Worm (Caenorhabditis elegans) whole organism, L4 larva: ENCODE data around the gene nspc-20.

Source experiments
- F26F4.8 ChIP-seq: fragments of 200-800 bp; sonication (Bioruptor generic); conservative IDR thresholded peaks from 2 replicates; pipeline ENCODE4 v1.3.6; 2022; ENCODE audit warnings: missing genetic modification characterization, missing compliant biosample characterization
- F37D6.2 ChIP-seq: sonication (generic microtip); optimal IDR thresholded peaks from 2 replicates; lab custom pipeline; 2016; ENCODE audit warnings: mild to moderate bottlenecking, missing genetic modification characterization, missing compliant biosample characterization
- R02D3.7 ChIP-seq: fragments of 150-350 bp; sonication (generic microtip); optimal IDR thresholded peaks from 3 replicates; lab custom pipeline; 2014; ENCODE audit warnings: missing biosample characterization, missing genetic modification characterization
- T26A8.4 ChIP-seq: fragments of 200-800 bp; sonication (Bioruptor generic); IDR thresholded peaks from 2 replicates; pipeline ENCODE4 v1.3.6; 2022; ENCODE audit warnings: missing genetic modification characterization, missing compliant biosample characterization
- Y48G9A.11 ChIP-seq: fragments of 200-800 bp; sonication (Bioruptor generic); IDR thresholded peaks from 2 replicates; pipeline ENCODE4 v1.3.6; 2022; ENCODE audit warnings: missing genetic modification reagents, missing genetic modification characterization, missing compliant biosample characterization
- Y5F2A.4 ChIP-seq: fragments of 200-800 bp; sonication (Bioruptor generic); optimal IDR thresholded peaks from 2 replicates; lab custom pipeline; 2018; ENCODE audit warnings: mild to moderate bottlenecking, missing genetic modification characterization, missing compliant biosample characterization
- aly-2 ChIP-seq: sonication (generic microtip); optimal IDR thresholded peaks from 2 replicates; lab custom pipeline; 2018; ENCODE audit warnings: missing biosample characterization, missing genetic modification characterization
- ama-1 ChIP-seq: fragments of 150-350 bp; optimal IDR thresholded peaks from 2 replicates; lab custom pipeline; 2014; ENCODE audit warnings: inconsistent platforms, mixed read lengths
- ceh-20 ChIP-seq: fragments of 200-800 bp; sonication (Bioruptor generic); IDR thresholded peaks from 2 replicates; pipeline ENCODE4 v1.3.6; 2022; ENCODE audit warnings: missing genetic modification reagents, missing genetic modification characterization, missing compliant biosample characterization
- ceh-44 ChIP-seq: fragments of 200-800 bp; sonication (Bioruptor generic); IDR thresholded peaks from 2 replicates; pipeline ENCODE4 v1.3.6; 2022; ENCODE audit warnings: missing genetic modification reagents, missing genetic modification characterization, missing compliant biosample characterization
- ceh-62 ChIP-seq: sonication (generic microtip); optimal IDR thresholded peaks from 2 replicates; lab custom pipeline; 2017; ENCODE audit warnings: missing biosample characterization, missing genetic modification characterization
- cey-2 ChIP-seq: sonication (generic microtip); optimal IDR thresholded peaks from 3 replicates; lab custom pipeline; 2017; ENCODE audit warnings: missing genetic modification characterization, mild to moderate bottlenecking, missing compliant biosample characterization, antibody characterized with exemption, borderline replicate concordance; ENCODE audit not compliant: insufficient read depth
- daf-16 ChIP-seq, 3 experiments: sonication (generic microtip); optimal IDR thresholded peaks; 2 replicates each; lab custom pipeline; 2016 to 2017; ENCODE audit warnings: missing genetic modification characterization in 3 of 3, missing genetic modification reagents in 3 of 3, mild to moderate bottlenecking in 2 of 3, missing compliant biosample characterization in 2 of 3, missing biosample characterization in 1 of 3, moderate library complexity in 1 of 3
- daf-19 ChIP-seq: fragments of 200-800 bp; sonication (Bioruptor generic); conservative IDR thresholded peaks from 2 replicates; pipeline ENCODE4 v1.3.6; 2022; ENCODE audit warnings: missing genetic modification characterization, missing compliant biosample characterization
- daf-8 ChIP-seq: fragments of 200-800 bp; sonication (Bioruptor generic); IDR thresholded peaks from 2 replicates; pipeline ENCODE4 v1.3.6; 2022; ENCODE audit warnings: missing genetic modification characterization, missing compliant biosample characterization
- dmd-6 ChIP-seq: fragments of 200-800 bp; sonication (Bioruptor generic); IDR thresholded peaks from 2 replicates; pipeline ENCODE4 v1.3.6; 2022; ENCODE audit warnings: missing genetic modification reagents, missing genetic modification characterization, missing compliant biosample characterization
- dmd-8 ChIP-seq: fragments of 200-800 bp; sonication (Bioruptor generic); IDR thresholded peaks from 2 replicates; pipeline ENCODE4 v1.3.6; 2022; ENCODE audit warnings: missing genetic modification characterization, missing compliant biosample characterization
- dmd-9 ChIP-seq: fragments of 200-800 bp; sonication (Bioruptor generic); IDR thresholded peaks from 2 replicates; pipeline ENCODE4 v1.3.6; 2022; ENCODE audit warnings: missing genetic modification reagents, missing genetic modification characterization, missing compliant biosample characterization
- dve-1 ChIP-seq: sonication (generic microtip); optimal IDR thresholded peaks from 2 replicates; lab custom pipeline; 2017; ENCODE audit warnings: antibody characterized with exemption, mild to moderate bottlenecking, missing genetic modification characterization, missing compliant biosample characterization; ENCODE audit not compliant: insufficient read depth
- egl-27 ChIP-seq: sonication (generic microtip); optimal IDR thresholded peaks from 3 replicates; lab custom pipeline; 2017; ENCODE audit warnings: missing biosample characterization, missing genetic modification reagents, missing genetic modification characterization
- egl-43 ChIP-seq: fragments of 200-800 bp; sonication (Bioruptor generic); IDR thresholded peaks from 2 replicates; pipeline ENCODE4 v1.3.6; 2022; ENCODE audit warnings: missing genetic modification reagents, missing genetic modification characterization, missing compliant biosample characterization
- fkh-10 ChIP-seq: fragments of 150-350 bp; optimal IDR thresholded peaks from 2 replicates; lab custom pipeline; 2014; ENCODE audit warnings: missing biosample characterization, missing genetic modification reagents, missing genetic modification characterization
- fos-1 ChIP-seq: fragments of 150-350 bp; optimal IDR thresholded peaks from 2 replicates; lab custom pipeline; 2014; ENCODE audit warnings: missing biosample characterization, missing genetic modification characterization
- hlh-30 ChIP-seq: sonication (generic microtip); optimal IDR thresholded peaks from 2 replicates; lab custom pipeline; 2017; ENCODE audit warnings: antibody characterized with exemption, mild to moderate bottlenecking, missing genetic modification characterization, missing compliant biosample characterization; ENCODE audit not compliant: insufficient read depth
- hmg-1.1 ChIP-seq: fragments of 200-800 bp; sonication (Bioruptor generic); IDR thresholded peaks from 2 replicates; pipeline ENCODE4 v1.3.6; 2022; ENCODE audit warnings: missing genetic modification reagents, missing genetic modification characterization, missing compliant biosample characterization
- lim-7 ChIP-seq: fragments of 200-800 bp; sonication (Bioruptor generic); IDR thresholded peaks from 2 replicates; pipeline ENCODE4 v1.3.6; 2022; ENCODE audit warnings: missing genetic modification characterization, missing compliant biosample characterization
- lin-15B ChIP-seq: fragments of 150-350 bp; sonication (generic microtip); optimal IDR thresholded peaks from 3 replicates; lab custom pipeline; 2014; ENCODE audit warnings: missing biosample characterization, missing genetic modification characterization
- lin-29 ChIP-seq: fragments of 200-800 bp; sonication (Bioruptor generic); IDR thresholded peaks from 2 replicates; pipeline ENCODE4 v1.3.6; 2022; ENCODE audit warnings: missing genetic modification reagents, missing genetic modification characterization, missing compliant biosample characterization
- lir-3 ChIP-seq: sonication (generic microtip); optimal IDR thresholded peaks from 2 replicates; lab custom pipeline; 2016; ENCODE audit warnings: mild to moderate bottlenecking, missing genetic modification characterization, missing compliant biosample characterization
- lsy-2 ChIP-seq, 2 experiments: fragments of 150-350 bp in 1 of 2; sonication (generic microtip) in 1 of 2; optimal IDR thresholded peaks; 2 replicates each; lab custom pipeline; 2014 to 2017; ENCODE audit warnings: missing biosample characterization in 2 of 2, missing genetic modification characterization in 2 of 2
- madf-9 ChIP-seq: fragments of 200-800 bp; sonication (Bioruptor generic); conservative IDR thresholded peaks from 2 replicates; pipeline ENCODE4 v1.3.6; 2022; ENCODE audit warnings: missing genetic modification reagents, missing genetic modification characterization, missing compliant biosample characterization
- mdt-29 ChIP-seq: fragments of 200-800 bp; sonication (Bioruptor generic); IDR thresholded peaks from 2 replicates; pipeline ENCODE4 v1.3.6; 2022; ENCODE audit warnings: missing genetic modification reagents, missing genetic modification characterization, missing compliant biosample characterization
- mep-1 ChIP-seq: fragments of 150-350 bp; sonication (generic microtip); optimal IDR thresholded peaks from 3 replicates; lab custom pipeline; 2014; ENCODE audit warnings: missing biosample characterization, missing genetic modification characterization
- nhr-10 ChIP-seq: fragments of 150-350 bp; optimal IDR thresholded peaks from 2 replicates; lab custom pipeline; 2014; ENCODE audit warnings: missing biosample characterization, missing genetic modification characterization
- nhr-11 ChIP-seq: fragments of 150-350 bp; optimal IDR thresholded peaks from 2 replicates; lab custom pipeline; 2014; ENCODE audit warnings: missing biosample characterization, missing genetic modification characterization
- nhr-237 ChIP-seq: sonication (generic microtip); optimal IDR thresholded peaks from 2 replicates; lab custom pipeline; 2017; ENCODE audit warnings: missing biosample characterization, missing genetic modification characterization
- nhr-25 ChIP-seq: sonication (generic microtip); optimal IDR thresholded peaks from 2 replicates; lab custom pipeline; 2017; ENCODE audit warnings: missing genetic modification characterization, mild to moderate bottlenecking, missing compliant biosample characterization, antibody characterized with exemption, moderate library complexity, borderline replicate concordance; ENCODE audit not compliant: insufficient read depth
- nhr-28 ChIP-seq: fragments of 150-350 bp; optimal IDR thresholded peaks from 2 replicates; lab custom pipeline; 2014; ENCODE audit warnings: missing biosample characterization, missing genetic modification characterization
- nhr-6 ChIP-seq: fragments of 150-350 bp; optimal IDR thresholded peaks from 2 replicates; lab custom pipeline; 2014; ENCODE audit warnings: missing biosample characterization, missing genetic modification characterization
- nhr-76 ChIP-seq: fragments of 150-350 bp; optimal IDR thresholded peaks from 2 replicates; lab custom pipeline; 2014; ENCODE audit warnings: missing biosample characterization, missing genetic modification characterization
- pqm-1 ChIP-seq: sonication (generic microtip); optimal IDR thresholded peaks from 2 replicates; lab custom pipeline; 2017; ENCODE audit warnings: missing biosample characterization, missing genetic modification characterization
- rbr-2 ChIP-seq: sonication (generic microtip); optimal IDR thresholded peaks from 2 replicates; lab custom pipeline; 2016; ENCODE audit warnings: missing genotype, missing genetic modification characterization, missing compliant biosample characterization
- sdz-12 ChIP-seq: fragments of 200-800 bp; sonication (Bioruptor generic); optimal IDR thresholded peaks from 2 replicates; lab custom pipeline; 2018; ENCODE audit warnings: mild to moderate bottlenecking, missing genetic modification characterization, missing compliant biosample characterization
- skn-1 ChIP-seq: fragments of 150-350 bp; optimal IDR thresholded peaks from 2 replicates; lab custom pipeline; 2014; ENCODE audit warnings: missing biosample characterization, missing genetic modification characterization
- snpc-1.2 ChIP-seq: fragments of 200-800 bp; sonication (Bioruptor generic); IDR thresholded peaks from 2 replicates; pipeline ENCODE4 v1.3.6; 2022; ENCODE audit warnings: missing genetic modification reagents, missing genetic modification characterization, missing compliant biosample characterization
- spr-3 ChIP-seq: fragments of 200-800 bp; sonication (Bioruptor generic); optimal IDR thresholded peaks from 2 replicates; lab custom pipeline; 2018; ENCODE audit warnings: mild to moderate bottlenecking, missing genetic modification characterization, missing compliant biosample characterization
- tag-97 ChIP-seq: fragments of 200-800 bp; sonication (Bioruptor generic); IDR thresholded peaks from 2 replicates; pipeline ENCODE4 v1.3.6; 2022; ENCODE audit warnings: missing genetic modification characterization, missing compliant biosample characterization
- unc-130 ChIP-seq: sonication (generic microtip); optimal IDR thresholded peaks from 2 replicates; lab custom pipeline; 2016; ENCODE audit warnings: missing genetic modification reagents, missing genetic modification characterization, missing compliant biosample characterization
- vab-7 ChIP-seq: fragments of 200-800 bp; sonication (Bioruptor generic); IDR thresholded peaks from 2 replicates; pipeline ENCODE4 v1.3.6; 2022; ENCODE audit warnings: missing genetic modification reagents, missing genetic modification characterization, missing compliant biosample characterization
- zfp-3 ChIP-seq: fragments of 200-800 bp; sonication (Bioruptor generic); conservative IDR thresholded peaks from 2 replicates; pipeline ENCODE4 v1.3.6; 2022; ENCODE audit warnings: missing genetic modification reagents, missing genetic modification characterization, missing compliant biosample characterization
- zip-11 ChIP-seq: fragments of 200-800 bp; sonication (Bioruptor generic); IDR thresholded peaks from 2 replicates; pipeline ENCODE4 v1.3.6; 2022; ENCODE audit warnings: missing genetic modification characterization, missing compliant biosample characterization

Gene nspc-20

DNA sequence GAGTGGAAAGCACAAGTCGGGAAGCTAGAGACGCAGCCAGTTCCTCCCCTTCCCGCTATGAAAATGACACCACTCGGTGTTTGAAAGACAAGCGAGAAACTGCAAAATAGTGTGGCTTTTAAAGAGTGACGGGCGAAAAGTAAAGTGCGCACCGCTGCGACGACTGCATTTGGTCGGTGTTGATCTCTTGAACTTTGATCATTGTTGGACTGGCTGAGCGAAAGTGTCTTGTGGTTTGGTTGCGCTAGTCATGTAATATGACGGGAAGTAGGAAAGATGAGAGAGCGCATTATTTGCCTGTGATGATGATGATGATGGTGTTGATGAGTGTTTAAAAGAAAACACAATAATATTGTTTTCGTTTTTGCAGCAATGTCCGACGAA is 30.3 kb upstream of the nspc-20 start (continued):
- TF ChIP-seq dve-1 (tag; lab: Kevin White, UChicago) = peak; percentile 98
- TF ChIP-seq nhr-6 = peak; percentile 82
- 0 out of 2 replicates have a peak, but pooled peaks have one; percentile 39 for TF ChIP-seq zfp-3 (GFP tag; lab: Robert Waterston, UW)
- no peak for TF ChIP-seq tag-97 (GFP tag; lab: Robert Waterston, UW)
- peak; percentile 75 to 79 for TF ChIP-seq lsy-2 (tag; optimal IDR thresholded peaks at IDR 0.05; lab: Kevin White, UChicago)
- TF ChIP-seq Y48G9A.11 (GFP tag; lab: Robert Waterston, UW) = no peak
- no peak for TF ChIP-seq snpc-1.2 (GFP tag; lab: Robert Waterston, UW)
- TF ChIP-seq F26F4.8 (GFP tag; lab: Robert Waterston, UW) = no peak
- peak; percentile 43; the same call in 1 of the 2 replicates for TF ChIP-seq dmd-9 (GFP tag; lab: Robert Waterston, UW)
- no peak for TF ChIP-seq lin-15B (tag; lab: Kevin White, UChicago)
- no peak for TF ChIP-seq R02D3.7 (tag; lab: Kevin White, UChicago)
- peak; percentile 73 for TF ChIP-seq fos-1
- peak; percentile 82 for TF ChIP-seq rbr-2
- TF ChIP-seq nhr-237 (tag; lab: Kevin White, UChicago) = peak; percentile 72
- no peak for TF ChIP-seq sdz-12 (GFP tag; lab: Kevin White, UChicago)
- TF ChIP-seq daf-8 (GFP tag; lab: Robert Waterston, UW) = no peak
- TF ChIP-seq ceh-44 (GFP tag; lab: Robert Waterston, UW) = no peak
- TF ChIP-seq unc-130 = no peak
- TF ChIP-seq dmd-8 = no peak
- TF ChIP-seq nhr-76 (tag; lab: Kevin White, UChicago) = peak; percentile 74
- TF ChIP-seq cey-2 (tag; lab: Kevin White, UChicago) = peak; percentile 54
- TF ChIP-seq vab-7 (GFP tag; lab: Robert Waterston, UW) = peak; percentile 53; the same call in 1 of the 2 replicates
- peak; percentile 87 for TF ChIP-seq ceh-20 (GFP tag; lab: Robert Waterston, UW)
- TF ChIP-seq hmg-1.1 (GFP tag; lab: Robert Waterston, UW) = peak; percentile 72
- peak; percentile 99 for TF ChIP-seq dmd-6 (GFP tag; lab: Robert Waterston, UW)
- TF ChIP-seq nhr-10 (tag; lab: Kevin White, UChicago) = peak; percentile 93
- no peak for TF ChIP-seq lin-29
- peak; percentile 39 for TF ChIP-seq F37D6.2 (tag; lab: Kevin White, UChicago)
- TF ChIP-seq pqm-1 (tag; lab: Kevin White, UChicago) = peak; percentile 71
- peak; percentile 14 for TF ChIP-seq fkh-10 (GFP tag; lab: Kevin White, UChicago)
- TF ChIP-seq nhr-28 (tag; lab: Kevin White, UChicago) = peak; percentile 98
- no peak for TF ChIP-seq lim-7 (GFP tag; lab: Robert Waterston, UW)
- TF ChIP-seq egl-27 (tag; lab: Kevin White, UChicago) = peak; percentile 25
- TF ChIP-seq mep-1 (tag; lab: Kevin White, UChicago) = peak; percentile 97
- TF ChIP-seq aly-2 = no peak
- peak; percentile 19 to 77 for TF ChIP-seq daf-16 (GFP tag; optimal IDR thresholded peaks at IDR 0.05; lab: Kevin White, UChicago)
- TF ChIP-seq daf-16 (tag; optimal IDR thresholded peaks at IDR 0.05; lab: Kevin White, UChicago) = peak; percentile 97
- peak; percentile 47 for TF ChIP-seq madf-9 (GFP tag; lab: Robert Waterston, UW)
- TF ChIP-seq nhr-11 (tag; lab: Kevin White, UChicago) = peak; percentile 83
- TF ChIP-seq lir-3 (tag; lab: Kevin White, UChicago) = no peak
- TF ChIP-seq Y5F2A.4 = no peak
- no peak for TF ChIP-seq skn-1 (tag; lab: Kevin White, UChicago)
- TF ChIP-seq daf-19 (GFP tag; lab: Robert Waterston, UW) = no peak
- TF ChIP-seq mdt-29 (GFP tag; lab: Robert Waterston, UW) = no peak
- peak; percentile 80 for TF ChIP-seq nhr-25 (tag; lab: Kevin White, UChicago)
- TF ChIP-seq zip-11 (GFP tag; lab: Robert Waterston, UW) = no peak
- no peak for TF ChIP-seq spr-3
- TF ChIP-seq egl-43 (GFP tag; lab: Robert Waterston, UW) = peak; percentile 64
- peak; percentile 96 for TF ChIP-seq hlh-30 (tag; lab: Kevin White, UChicago)
- no peak for TF ChIP-seq ama-1 (lab: Kevin White, UChicago)
- TF ChIP-seq T26A8.4 = peak; percentile 56; the same call in 1 of the 2 replicates
- no peak for TF ChIP-seq ceh-62 (tag; lab: Kevin White, UChicago)
